Worm (Caenorhabditis elegans): ENCODE measurements around the gene mfsd-11.

ce11 chrX:12200577-12200976 lies 46.7 kb upstream of the mfsd-11 start:
- no peak for TF ChIP-seq fos-1 (tag; optimal IDR thresholded peaks at IDR 0.05)
- no peak for TF ChIP-seq lin-11 (tag; optimal IDR thresholded peaks at IDR 0.05)
- peak; percentile 39 for TF ChIP-seq nhr-6 (tag; optimal IDR thresholded peaks at IDR 0.05)
- TF ChIP-seq mbf-1 (tag; optimal IDR thresholded peaks at IDR 0.05) = no peak
- no peak for TF ChIP-seq nhr-12 (tag; optimal IDR thresholded peaks at IDR 0.05)
- TF ChIP-seq lin-39 (tag; optimal IDR thresholded peaks at IDR 0.05) = no peak
- TF ChIP-seq zag-1 (tag; optimal IDR thresholded peaks at IDR 0.05) = no peak
- no peak for TF ChIP-seq skn-1 (tag; optimal IDR thresholded peaks at IDR 0.05)
- no peak for TF ChIP-seq gmeb-1 (tag; optimal IDR thresholded peaks at IDR 0.05)
- no peak for TF ChIP-seq nhr-77 (tag; optimal IDR thresholded peaks at IDR 0.05)
- no peak for TF ChIP-seq ceh-16 (tag; optimal IDR thresholded peaks at IDR 0.05)

Measured in whole organism, L2 larva.